Worm (Caenorhabditis elegans) whole organism, L1 larva: ENCODE data around the gene cra-1.

Experiments used
- ceh-82 ChIP-seq, 3 experiments: fragments of 150-350 bp in 1 of 3; sonication (generic microtip) in 2 of 3; optimal IDR thresholded peaks; 2 replicates each; lab custom pipeline; 2014 to 2017; ENCODE audit warnings: missing biosample characterization in 3 of 3, missing genetic modification characterization in 3 of 3
- ceh-88 ChIP-seq: fragments of 200-800 bp; sonication (Bioruptor generic); IDR thresholded peaks from 2 replicates; pipeline ENCODE4 v1.3.6; 2022; ENCODE audit warnings: missing genetic modification characterization, missing compliant biosample characterization
- nhr-85 ChIP-seq: sonication (generic microtip); peaks from one replicate; lab custom pipeline; 2016; ENCODE audit warnings: missing genetic modification characterization, inconsistent platforms, missing compliant biosample characterization
- snpc-4 ChIP-seq: fragments of 150-350 bp; optimal IDR thresholded peaks from 2 replicates; lab custom pipeline; 2014; ENCODE audit warnings: missing biosample characterization, missing genetic modification characterization
- tlp-1 ChIP-seq: fragments of 150-350 bp; optimal IDR thresholded peaks from 2 replicates; lab custom pipeline; 2014; ENCODE audit warnings: missing biosample characterization, missing genetic modification characterization
- ztf-11 ChIP-seq, 2 experiments: sonication (generic microtip); optimal IDR thresholded peaks; 2 replicates each; lab custom pipeline; 2016 to 2017; ENCODE audit warnings: missing genetic modification characterization in 2 of 2, missing biosample characterization in 1 of 2, missing compliant biosample characterization in 1 of 2

ce11 chrIII:6904468-6904867, 35.2 kb upstream of the cra-1 start:
- no peak for TF ChIP-seq ztf-11 (tag; optimal IDR thresholded peaks at IDR 0.05; lab: Kevin White, UChicago)
- TF ChIP-seq ceh-88 (GFP tag; lab: Robert Waterston, UW), result no peak
- TF ChIP-seq snpc-4, result no peak
- TF ChIP-seq ceh-82 (tag; optimal IDR thresholded peaks at IDR 0.05; lab: Kevin White, UChicago), result no peak
- no peak for TF ChIP-seq nhr-85 (tag; lab: Kevin White, UChicago)
- no peak for TF ChIP-seq tlp-1 (tag; lab: Kevin White, UChicago)
